Fruit fly (Drosophila melanogaster): ENCODE data around the gene Pbp95.

Gene Pbp95

dm6 chr3R:8032923-8033478 is 19.4 kb downstream of the Pbp95 start, which contains the start of the genes CG11035 and unc-45 (continued):
- TF ChIP-seq gfzf (GFP tag; optimal IDR thresholded peaks at IDR 0.05) (no peak), CG4730 (GFP tag; IDR thresholded peaks at IDR 0.05) (no peak), CG2199 (GFP tag; IDR thresholded peaks at IDR 0.05) (no peak), CG9609 (GFP tag; optimal IDR thresholded peaks at IDR 0.05) (no peak), CG6175 (GFP tag; IDR thresholded peaks at IDR 0.05) (no peak), CG6791 (GFP tag; IDR thresholded peaks at IDR 0.05; ENCODE audit: partially characterized antibody) (peak; percentile 79), lilli (GFP tag; optimal IDR thresholded peaks at IDR 0.05) (peak; percentile 40), CG4854 (GFP tag; optimal IDR thresholded peaks at IDR 0.05) (no peak), CG9817 (tag; optimal IDR thresholded peaks at IDR 0.05) (peak; percentile 17), nerfin-1 (tag; optimal IDR thresholded peaks at IDR 0.05) (peak; percentile 34), Eip74EF (GFP tag; optimal IDR thresholded peaks at IDR 0.05) (no peak), p53 (GFP tag; optimal IDR thresholded peaks at IDR 0.05) (no peak), Sin3A (optimal IDR thresholded peaks at IDR 0.05) (peak; percentile 51), CG14014 (GFP tag; IDR thresholded peaks at IDR 0.05) (no peak), CG11085 (GFP tag; IDR thresholded peaks at IDR 0.05) (no peak), CG10462 (GFP tag; optimal IDR thresholded peaks at IDR 0.05) (no peak), NFAT (GFP tag; IDR thresholded peaks at IDR 0.05) (no peak), unpg (GFP tag; optimal IDR thresholded peaks at IDR 0.05) (peak; percentile 27), grau (tag; optimal IDR thresholded peaks at IDR 0.05) (peak; percentile 58), CG31365 (tag; optimal IDR thresholded peaks at IDR 0.05) (no peak), stc (GFP tag; IDR thresholded peaks at IDR 0.05) (no peak), Ets65A (GFP tag) (peak; percentile 45), CG10565 (GFP tag; optimal IDR thresholded peaks at IDR 0.05) (no peak), bigmax (GFP tag; optimal IDR thresholded peaks at IDR 0.05) (no peak), CG12236 (GFP tag; optimal IDR thresholded peaks at IDR 0.05) (no peak), sima (GFP tag; optimal IDR thresholded peaks at IDR 0.05) (no peak), Taf1 (GFP tag; IDR thresholded peaks at IDR 0.05) (no peak), CG4707 (GFP tag; optimal IDR thresholded peaks at IDR 0.05) (no peak), CG7745 (tag; optimal IDR thresholded peaks at IDR 0.05) (no peak), gsb-n (tag; optimal IDR thresholded peaks at IDR 0.05) (no peak), ken (GFP tag; IDR thresholded peaks at IDR 0.05) (no peak), fd3F (GFP tag; optimal IDR thresholded peaks at IDR 0.05) (no peak), h (optimal IDR thresholded peaks at IDR 0.05) (no peak), wdn (GFP tag; IDR thresholded peaks at IDR 0.05) (no peak), sna (GFP tag; IDR thresholded peaks at IDR 0.05; ENCODE audit: partially characterized antibody) (peak; percentile 75), eve (GFP tag; optimal IDR thresholded peaks at IDR 0.05) (no peak), nau (GFP tag; optimal IDR thresholded peaks at IDR 0.05) (no peak)

dm6 chr3R:8037896-8038295 is 24.3 kb downstream of the Pbp95 start:
- TF ChIP-seq CG8388 (GFP tag; optimal IDR thresholded peaks at IDR 0.05) (peak; percentile 27), CG5245 (GFP tag; optimal IDR thresholded peaks at IDR 0.05) (peak; percentile 8), row (GFP tag; IDR thresholded peaks at IDR 0.05) (0 out of 3 replicates have a peak, but pooled peaks have one; percentile 11), Asciz (GFP tag; optimal IDR thresholded peaks at IDR 0.05) (peak; percentile 36), sens (GFP tag) (peak; percentile 75), CG32772 (GFP tag; IDR thresholded peaks at IDR 0.05) (peak; percentile 50), CG11695 (GFP tag; IDR thresholded peaks at IDR 0.05) (no peak), CG42726 (GFP tag; IDR thresholded peaks at IDR 0.05; ENCODE audit: partially characterized antibody) (no peak), CG2712 (tag; optimal IDR thresholded peaks at IDR 0.05) (peak; percentile 57), prd (optimal IDR thresholded peaks at IDR 0.05) (no peak), prd (GFP tag; IDR thresholded peaks at IDR 0.05) (peak; percentile 51; the same call in 1 of the 3 replicates), ATbp (GFP tag; optimal IDR thresholded peaks at IDR 0.05) (peak; percentile 13), CG3726 (GFP tag; IDR thresholded peaks at IDR 0.05) (0 out of 3 replicates have a peak, but pooled peaks have one; percentile 60), wek (GFP tag; optimal IDR thresholded peaks at IDR 0.05) (no peak), az2 (GFP tag; optimal IDR thresholded peaks at IDR 0.05) (peak; percentile 11), ttk (GFP tag; IDR thresholded peaks at IDR 0.05) (0 out of 2 replicates have a peak, but pooled peaks have one; percentile 30), ci (GFP tag; IDR thresholded peaks at IDR 0.05) (peak; percentile 60; the same call in 2 of the 3 replicates)

Data from whole organism, embryonic.